Fruit fly (Drosophila melanogaster) whole organism, pupa: ENCODE measurements around the gene CG1143.

Experiments used
- CG10348 ChIP-seq: fragments of 200-800 bp; sonication (Bioruptor generic); IDR thresholded peaks from 2 replicates; pipeline ENCODE4 v1.3.6; 2022; ENCODE audit warnings: missing biosample characterization, missing genetic modification characterization
- CG12605 ChIP-seq: fragments of 200-800 bp; sonication (Bioruptor generic); IDR thresholded peaks from 2 replicates; pipeline ENCODE4 v1.3.6; 2022; ENCODE audit warnings: missing biosample characterization, missing genetic modification characterization
- CG13204 ChIP-seq: fragments of 200-800 bp; sonication (Bioruptor generic); optimal IDR thresholded peaks from 2 replicates; lab custom pipeline; 2018; ENCODE audit warnings: missing biosample characterization, mild to moderate bottlenecking, missing genetic modification characterization, moderate library complexity
- CG14655 ChIP-seq: fragments of 200-800 bp; sonication (Bioruptor generic); optimal IDR thresholded peaks from 3 replicates; lab custom pipeline; 2017; ENCODE audit warnings: mild to moderate bottlenecking, missing biosample characterization, missing genetic modification reagents, missing genetic modification characterization
- CG15710 ChIP-seq: fragments of 200-800 bp; sonication (Bioruptor generic); optimal IDR thresholded peaks from 2 replicates; lab custom pipeline; 2018; ENCODE audit warnings: missing biosample characterization, mild to moderate bottlenecking, missing genetic modification characterization, moderate library complexity
- CG17806 ChIP-seq: fragments of 200-800 bp; sonication (Bioruptor generic); optimal IDR thresholded peaks from 2 replicates; lab custom pipeline; 2018; ENCODE audit warnings: missing biosample characterization, mild to moderate bottlenecking, missing genetic modification characterization, moderate library complexity
- CG32121 ChIP-seq: fragments of 200-800 bp; sonication (Bioruptor generic); IDR thresholded peaks from 2 replicates; pipeline ENCODE4 v1.3.6; 2022; ENCODE audit warnings: missing biosample characterization, missing genetic modification characterization
- CG34367 ChIP-seq: fragments of 200-800 bp; sonication (Bioruptor generic); optimal IDR thresholded peaks from 2 replicates; lab custom pipeline; 2018; ENCODE audit warnings: missing biosample characterization, mild to moderate bottlenecking, missing genetic modification characterization
- CG4496 ChIP-seq: fragments of 200-800 bp; sonication (Bioruptor generic); IDR thresholded peaks from 3 replicates; pipeline ENCODE4 v1.3.6; 2022; ENCODE audit warnings: missing biosample characterization, missing genetic modification characterization
- CG8159 ChIP-seq: fragments of 200-800 bp; sonication (Bioruptor generic); optimal IDR thresholded peaks from 3 replicates; lab custom pipeline; 2018; ENCODE audit warnings: missing biosample characterization, mild to moderate bottlenecking, missing genetic modification characterization, moderate library complexity
- CG8301 ChIP-seq: fragments of 200-800 bp; sonication (Bioruptor generic); optimal IDR thresholded peaks from 2 replicates; lab custom pipeline; 2018; ENCODE audit warnings: missing biosample characterization, mild to moderate bottlenecking, missing genetic modification characterization
- CG9948 ChIP-seq: fragments of 200-800 bp; sonication (Bioruptor generic); optimal IDR thresholded peaks from 2 replicates; lab custom pipeline; 2018; ENCODE audit warnings: missing biosample characterization, mild to moderate bottlenecking, missing genetic modification characterization, moderate library complexity
- D1 ChIP-seq: fragments of 200-800 bp; sonication (Bioruptor generic); optimal IDR thresholded peaks from 2 replicates; lab custom pipeline; 2018; ENCODE audit warnings: missing biosample characterization, mild to moderate bottlenecking, missing genetic modification characterization, moderate library complexity
- EcR ChIP-seq: fragments of 200-800 bp; sonication (Bioruptor generic); optimal IDR thresholded peaks from 3 replicates; lab custom pipeline; 2019; ENCODE audit warnings: missing biosample characterization, missing genetic modification characterization, mild to moderate bottlenecking, moderate library complexity, missing genetic modification reagents
- Ets98B ChIP-seq: fragments of 200-800 bp; sonication (Bioruptor generic); IDR thresholded peaks from 2 replicates; pipeline ENCODE4 v1.3.6; 2022; ENCODE audit warnings: missing biosample characterization, missing genetic modification characterization
- Pif1A ChIP-seq: fragments of 200-800 bp; sonication (Bioruptor generic); optimal IDR thresholded peaks from 3 replicates; lab custom pipeline; 2016; ENCODE audit warnings: missing biosample characterization, missing genetic modification characterization
- Pif1B ChIP-seq: fragments of 200-800 bp; sonication (Bioruptor generic); optimal IDR thresholded peaks from 3 replicates; lab custom pipeline; 2016; ENCODE audit warnings: missing biosample characterization, missing genetic modification characterization
- Snoo ChIP-seq: fragments of 200-800 bp; sonication (Bioruptor generic); optimal IDR thresholded peaks from 3 replicates; lab custom pipeline; 2017; ENCODE audit warnings: missing biosample characterization, mild to moderate bottlenecking, missing genetic modification characterization, inconsistent platforms
- fd96Ca ChIP-seq: fragments of 200-800 bp; sonication (Bioruptor generic); IDR thresholded peaks from 3 replicates; pipeline ENCODE4 v1.3.6; 2022; ENCODE audit warnings: missing biosample characterization, missing genetic modification characterization
- gl ChIP-seq: fragments of 200-800 bp; sonication (Bioruptor generic); optimal IDR thresholded peaks from 2 replicates; lab custom pipeline; 2018; ENCODE audit warnings: missing biosample characterization, mild to moderate bottlenecking, missing genetic modification characterization
- rn ChIP-seq: fragments of 200-800 bp; sonication (Bioruptor generic); IDR thresholded peaks from 2 replicates; pipeline ENCODE4 v1.3.6; 2022; ENCODE audit warnings: missing biosample characterization, missing genetic modification characterization

CG1143 gene

dm6 chr3L:2645068-2645467 lies at the start of gene CG1143:
Gene CG1143 (plus strand): TSS chr3L:2645368.
- no peak for TF ChIP-seq CG34367 (tag; lab: Kevin White, UChicago)
- no peak for TF ChIP-seq fd96Ca (GFP tag; lab: Robert Waterston, UW)
- no peak for TF ChIP-seq CG32121 (GFP tag; lab: Robert Waterston, UW)
- TF ChIP-seq EcR (GFP tag; lab: Kevin White, UChicago), result no peak
- no peak for TF ChIP-seq D1 (tag; lab: Kevin White, UChicago)
- no peak for TF ChIP-seq CG14655 (GFP tag; lab: Kevin White, UChicago)
- no peak for TF ChIP-seq CG12605 (GFP tag; lab: Robert Waterston, UW)
- TF ChIP-seq CG4496 (GFP tag; lab: Robert Waterston, UW), result no peak
- TF ChIP-seq CG9948 (tag; lab: Kevin White, UChicago), result no peak
- no peak for TF ChIP-seq CG10348 (GFP tag; lab: Robert Waterston, UW)
- no peak for TF ChIP-seq CG8159 (tag; lab: Kevin White, UChicago)
- TF ChIP-seq CG17806, result no peak
- no peak for TF ChIP-seq Pif1A (GFP tag; lab: Kevin White, UChicago)
- no peak for TF ChIP-seq Snoo (tag; lab: Kevin White, UChicago)
- TF ChIP-seq, all 21 proteins: peak for 0

DNA sequence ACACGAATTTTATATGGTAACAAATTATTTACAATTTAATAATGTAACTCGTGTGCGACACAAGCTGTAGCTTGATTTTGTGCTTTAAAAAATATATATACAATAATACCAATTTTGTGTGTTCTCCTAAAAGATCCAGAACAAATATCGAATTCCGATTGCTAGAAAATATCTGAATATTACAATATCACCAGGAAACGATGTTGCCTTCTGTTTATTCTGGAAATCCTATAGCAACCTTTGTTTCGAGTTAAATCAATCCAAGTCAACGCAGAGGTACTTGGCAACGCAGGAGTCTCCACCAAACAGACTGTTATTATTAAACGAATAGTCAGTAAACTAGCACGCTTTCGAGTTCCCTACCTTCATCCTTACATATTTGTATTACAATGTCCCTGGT lies 49.7 kb upstream of the CG1143 start, which contains the start of gene CG16984:
Gene CG16984, plus strand, starts transcription at position 301 of the 400 bp plus-strand sequence.
- TF ChIP-seq CG10348 (GFP tag; lab: Robert Waterston, UW), result no peak
- no peak for TF ChIP-seq Pif1B (GFP tag; lab: Kevin White, UChicago)
- TF ChIP-seq CG34367 (tag; lab: Kevin White, UChicago), result no peak
- no peak for TF ChIP-seq CG17806
- TF ChIP-seq rn (GFP tag; lab: Robert Waterston, UW), result no peak
- no peak for TF ChIP-seq CG9948 (tag; lab: Kevin White, UChicago)
- TF ChIP-seq CG14655 (GFP tag; lab: Kevin White, UChicago), result no peak
- no peak for TF ChIP-seq CG8301 (tag; lab: Kevin White, UChicago)
- TF ChIP-seq fd96Ca (GFP tag; lab: Robert Waterston, UW), result no peak
- no peak for TF ChIP-seq D1 (tag; lab: Kevin White, UChicago)
- no peak for TF ChIP-seq Ets98B
- no peak for TF ChIP-seq CG15710 (tag; lab: Kevin White, UChicago)
- TF ChIP-seq CG8159 (tag; lab: Kevin White, UChicago), result no peak
- no peak for TF ChIP-seq EcR (GFP tag; lab: Kevin White, UChicago)
- no peak for TF ChIP-seq Pif1A (GFP tag; lab: Kevin White, UChicago)
- no peak for TF ChIP-seq CG32121 (GFP tag; lab: Robert Waterston, UW)
- no peak for TF ChIP-seq CG4496 (GFP tag; lab: Robert Waterston, UW)

dm6 chr3L:2599214-2599730 lies 45.9 kb upstream of the CG1143 start, which contains the start of the genes CG16985 and CG12182:
Gene CG16985 (plus strand): TSS chr3L:2599297.
Gene CG12182 (minus strand): TSS chr3L:2599579.
- TF ChIP-seq CG8159 (tag; lab: Kevin White, UChicago) (no peak), Pif1A (GFP tag; lab: Kevin White, UChicago) (no peak), CG13204 (no peak), Ets98B (no peak), D1 (tag; lab: Kevin White, UChicago) (no peak), CG15710 (tag; lab: Kevin White, UChicago) (no peak), rn (GFP tag; lab: Robert Waterston, UW) (no peak), CG9948 (tag; lab: Kevin White, UChicago) (no peak), CG32121 (GFP tag; lab: Robert Waterston, UW) (no peak), gl (tag; lab: Kevin White, UChicago) (no peak), CG8301 (tag; lab: Kevin White, UChicago) (no peak), CG10348 (GFP tag; lab: Robert Waterston, UW) (no peak), EcR (GFP tag; lab: Kevin White, UChicago) (no peak), CG12605 (GFP tag; lab: Robert Waterston, UW) (no peak), CG4496 (GFP tag; lab: Robert Waterston, UW) (no peak), CG34367 (tag; lab: Kevin White, UChicago) (no peak), CG17806 (no peak), fd96Ca (GFP tag; lab: Robert Waterston, UW) (no peak; the same call in 2 of the 3 replicates), Snoo (tag; lab: Kevin White, UChicago) (no peak), CG14655 (GFP tag; lab: Kevin White, UChicago) (no peak)

DNA sequence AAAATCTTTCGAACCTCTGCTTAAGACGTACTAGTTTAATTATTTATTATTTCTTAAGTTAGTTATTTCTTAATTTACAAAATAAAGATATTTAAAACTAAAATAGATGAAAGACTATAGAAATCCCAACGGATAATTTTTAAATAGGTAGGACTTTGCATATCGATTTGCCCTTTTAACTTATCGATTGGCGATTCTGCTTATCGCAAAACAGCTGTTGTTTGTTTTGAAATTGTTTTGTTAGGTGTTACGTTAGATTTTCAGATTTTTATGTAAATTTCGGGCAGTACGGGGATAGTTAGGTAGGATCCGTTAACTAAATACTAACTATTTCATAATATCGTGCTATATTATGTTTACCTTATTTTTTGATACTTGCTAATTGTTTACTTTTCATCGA lies 45.0 kb upstream of the CG1143 start, which contains the start of gene CG16986:
Gene CG16986, plus strand, starts transcription at position 188 of the 400 bp plus-strand sequence.
- TF ChIP-seq Pif1B (GFP tag; lab: Kevin White, UChicago), result no peak
- no peak for TF ChIP-seq CG17806
- no peak for TF ChIP-seq gl (tag; lab: Kevin White, UChicago)
- no peak for TF ChIP-seq CG8159 (tag; lab: Kevin White, UChicago)
- no peak for TF ChIP-seq CG32121 (GFP tag; lab: Robert Waterston, UW)
- no peak for TF ChIP-seq EcR (GFP tag; lab: Kevin White, UChicago)
- no peak for TF ChIP-seq CG13204
- no peak for TF ChIP-seq CG15710 (tag; lab: Kevin White, UChicago)
- TF ChIP-seq CG10348 (GFP tag; lab: Robert Waterston, UW), result no peak
- no peak for TF ChIP-seq fd96Ca (GFP tag; lab: Robert Waterston, UW)
- no peak for TF ChIP-seq CG14655 (GFP tag; lab: Kevin White, UChicago)
- no peak for TF ChIP-seq Pif1A (GFP tag; lab: Kevin White, UChicago)
- TF ChIP-seq CG34367 (tag; lab: Kevin White, UChicago), result no peak
- TF ChIP-seq Snoo (tag; lab: Kevin White, UChicago), result no peak
- no peak for TF ChIP-seq CG9948 (tag; lab: Kevin White, UChicago)
- TF ChIP-seq CG12605 (GFP tag; lab: Robert Waterston, UW), result no peak
- TF ChIP-seq CG4496 (GFP tag; lab: Robert Waterston, UW), result no peak

DNA sequence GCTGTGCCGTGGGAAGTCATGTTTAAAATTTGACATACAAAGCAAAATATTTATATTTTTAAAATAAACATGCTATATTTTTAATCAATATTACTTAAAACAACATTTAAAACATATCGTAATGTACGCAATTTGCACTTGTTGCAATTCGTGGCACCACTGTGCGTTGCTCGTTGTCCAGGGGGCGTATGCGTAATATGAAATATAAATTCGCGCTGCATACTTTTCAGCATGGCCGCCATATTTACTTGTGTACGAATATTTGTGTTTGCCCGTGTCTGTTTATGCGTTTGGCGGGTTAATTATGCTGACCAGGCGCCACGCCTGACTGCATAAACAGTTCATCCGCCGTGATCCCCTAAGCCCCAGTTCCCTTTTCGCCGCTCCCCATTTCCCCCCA lies 36.3 kb upstream of the CG1143 start:
- TF ChIP-seq Pif1A (GFP tag; lab: Kevin White, UChicago), result no peak
